Worm (Caenorhabditis elegans): Measurements from ENCODE around the gene irld-19.

DNA sequence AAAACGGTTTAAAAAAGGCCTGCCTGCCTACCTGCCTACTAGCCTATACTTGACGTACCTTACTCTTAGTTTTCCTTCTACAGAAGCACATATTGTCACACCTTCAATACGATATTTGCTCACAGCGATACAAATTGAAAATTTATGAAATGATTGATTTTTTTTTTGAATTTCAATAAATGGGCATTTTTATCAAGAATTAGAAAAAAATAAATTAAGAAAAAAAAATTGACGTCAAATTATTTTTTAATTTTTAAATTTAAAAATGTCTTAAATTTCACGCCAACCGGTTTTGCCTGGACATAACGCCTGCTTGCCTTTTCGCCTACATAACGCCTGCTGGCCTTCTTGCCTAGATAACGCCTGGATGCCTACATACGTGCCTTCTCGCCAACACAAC lies 42.6 kb upstream of the irld-19 start, which contains the start of gene BE10.5:
- TF ChIP-seq dao-5 (tag; optimal IDR thresholded peaks at IDR 0.05) (no peak), him-1 (tag; optimal IDR thresholded peaks at IDR 0.05) (no peak), W03F9.2 (tag; optimal IDR thresholded peaks at IDR 0.05) (no peak)
